In genomic region chr3L:563951-564350, dm6 we compare ENCODE assay signal across 1 fruit fly cellular context.
TF ChIP-seq lines count a peak whose summit lies in the region.

No protein-coding gene starts in this region.

TF ChIP-seq in whole organism, prepupa, 60 proteins besides CTCF, POLR2A, EP300 and RAD21 (continued from another document):
- TF ChIP-seq Hr38 (GFP tag; optimal IDR thresholded peaks at IDR 0.05; lab: Kevin White, UChicago) = no peak
